Worm (Caenorhabditis elegans) whole organism, young adult: ENCODE measurements around the gene epg-3.

Source experiments
- B0261.1 ChIP-seq: sonication (generic microtip); optimal IDR thresholded peaks from 2 replicates; lab custom pipeline; 2016; ENCODE audit warnings: mild to moderate bottlenecking, missing genetic modification characterization, moderate library complexity, missing compliant biosample characterization
- B0336.3 ChIP-seq: fragments of 200-800 bp; sonication (Bioruptor generic); IDR thresholded peaks from 2 replicates; pipeline ENCODE4 v1.3.6; 2022; ENCODE audit warnings: missing genetic modification characterization, missing compliant biosample characterization
- C06A6.2 ChIP-seq: fragments of 200-800 bp; sonication (Bioruptor generic); conservative IDR thresholded peaks from 2 replicates; pipeline ENCODE4 v1.3.6; 2022; ENCODE audit warnings: missing genetic modification characterization, missing compliant biosample characterization
- C17E4.6 ChIP-seq: fragments of 200-800 bp; sonication (Bioruptor generic); IDR thresholded peaks from 2 replicates; pipeline ENCODE4 v1.3.6; 2022; ENCODE audit warnings: missing genetic modification reagents, missing genetic modification characterization, missing compliant biosample characterization
- D2030.7 ChIP-seq: fragments of 200-800 bp; sonication (Bioruptor generic); IDR thresholded peaks from 2 replicates; pipeline ENCODE4 v1.3.6; 2022; ENCODE audit warnings: missing genetic modification reagents, missing genetic modification characterization, missing compliant biosample characterization
- F37B4.10 ChIP-seq: fragments of 200-800 bp; sonication (Bioruptor generic); IDR thresholded peaks from 2 replicates; pipeline ENCODE4 v1.3.6; 2022; ENCODE audit warnings: missing genetic modification characterization, missing compliant biosample characterization
- F52B5.7 ChIP-seq: sonication (generic microtip); optimal IDR thresholded peaks from 2 replicates; lab custom pipeline; 2016; ENCODE audit warnings: mild to moderate bottlenecking, missing genetic modification characterization, missing compliant biosample characterization
- F57C9.4 ChIP-seq: sonication (generic microtip); optimal IDR thresholded peaks from 2 replicates; lab custom pipeline; 2017; ENCODE audit warnings: mild to moderate bottlenecking, missing genetic modification characterization, missing compliant biosample characterization
- K12H6.12 ChIP-seq: fragments of 200-800 bp; sonication (Bioruptor generic); optimal IDR thresholded peaks from 2 replicates; lab custom pipeline; 2018; ENCODE audit warnings: mild to moderate bottlenecking, missing genetic modification characterization, missing compliant biosample characterization
- akir-1 ChIP-seq: fragments of 200-800 bp; sonication (Bioruptor generic); optimal IDR thresholded peaks from 2 replicates; lab custom pipeline; 2018; ENCODE audit warnings: mild to moderate bottlenecking, missing genetic modification characterization, moderate library complexity, missing compliant biosample characterization
- aptf-2 ChIP-seq: fragments of 200-800 bp; sonication (Bioruptor generic); conservative IDR thresholded peaks from 2 replicates; pipeline ENCODE4 v1.3.6; 2022; ENCODE audit warnings: missing genetic modification reagents, missing genetic modification characterization, missing compliant biosample characterization
- aptf-3 ChIP-seq: fragments of 200-800 bp; sonication (Bioruptor generic); IDR thresholded peaks from 2 replicates; pipeline ENCODE4 v1.3.6; 2022; ENCODE audit warnings: missing genetic modification characterization, missing compliant biosample characterization
- atf-7 ChIP-seq: sonication (generic microtip); optimal IDR thresholded peaks from 2 replicates; lab custom pipeline; 2017; ENCODE audit warnings: mild to moderate bottlenecking, missing genetic modification characterization, missing compliant biosample characterization
- athp-1 ChIP-seq: sonication (generic microtip); optimal IDR thresholded peaks from 2 replicates; lab custom pipeline; 2017; ENCODE audit warnings: mild to moderate bottlenecking, missing genetic modification characterization, missing compliant biosample characterization
- bed-2 ChIP-seq: fragments of 200-800 bp; sonication (Bioruptor generic); IDR thresholded peaks from 2 replicates; pipeline ENCODE4 v1.3.6; 2022; ENCODE audit warnings: missing genetic modification reagents, missing genetic modification characterization, missing compliant biosample characterization
- cebp-1 ChIP-seq, 2 experiments: fragments of 200-800 bp in 1 of 2; sonication (Bioruptor generic) in 1 of 2; sonication (generic microtip) in 1 of 2; IDR thresholded peaks in 1 of 2; optimal IDR thresholded peaks in 1 of 2; 2 replicates each; pipeline versions ENCODE4 v1.3.6 to Lab custom; 2017 to 2022; ENCODE audit warnings: missing compliant biosample characterization in 2 of 2, missing genetic modification characterization in 2 of 2, mild to moderate bottlenecking in 1 of 2, missing genetic modification reagents in 1 of 2, moderate library complexity in 1 of 2
- ceh-79 ChIP-seq: sonication (generic microtip); optimal IDR thresholded peaks from 2 replicates; lab custom pipeline; 2017; ENCODE audit warnings: mild to moderate bottlenecking, missing genetic modification characterization, missing compliant biosample characterization
- dox-1 ChIP-seq: fragments of 200-800 bp; sonication (Bioruptor generic); IDR thresholded peaks from 2 replicates; pipeline ENCODE4 v1.3.6; 2022; ENCODE audit warnings: missing genetic modification reagents, missing genetic modification characterization, missing compliant biosample characterization
- dpff-1 ChIP-seq: sonication (generic microtip); optimal IDR thresholded peaks from 2 replicates; lab custom pipeline; 2017; ENCODE audit warnings: mild to moderate bottlenecking, missing genetic modification characterization, missing compliant biosample characterization
- efl-1 ChIP-seq: fragments of 150-350 bp; optimal IDR thresholded peaks from 2 replicates; lab custom pipeline; 2014; ENCODE audit warnings: missing biosample characterization, missing genetic modification reagents, missing genetic modification characterization
- egl-44 ChIP-seq: fragments of 200-800 bp; sonication (Bioruptor generic); IDR thresholded peaks from 2 replicates; pipeline ENCODE4 v1.3.6; 2022; ENCODE audit warnings: missing genetic modification reagents, missing genetic modification characterization, missing compliant biosample characterization
- ekl-4 ChIP-seq: fragments of 200-800 bp; sonication (Bioruptor generic); IDR thresholded peaks from 2 replicates; pipeline ENCODE4 v1.3.6; 2022; ENCODE audit warnings: missing genetic modification reagents, missing genetic modification characterization, missing compliant biosample characterization
- ets-4 ChIP-seq: fragments of 200-800 bp; sonication (Bioruptor generic); optimal IDR thresholded peaks from 2 replicates; lab custom pipeline; 2018; ENCODE audit warnings: mild to moderate bottlenecking, missing genetic modification characterization, missing compliant biosample characterization
- him-1 ChIP-seq: sonication (generic microtip); optimal IDR thresholded peaks from 2 replicates; lab custom pipeline; 2016; ENCODE audit warnings: missing genotype, missing genetic modification reagents, missing genetic modification characterization, missing compliant biosample characterization
- hmg-1.2 ChIP-seq: fragments of 200-800 bp; sonication (Bioruptor generic); IDR thresholded peaks from 2 replicates; pipeline ENCODE4 v1.3.6; 2022; ENCODE audit warnings: missing genetic modification reagents, missing genetic modification characterization, missing compliant biosample characterization
- hmg-20 ChIP-seq: fragments of 200-800 bp; sonication (Bioruptor generic); IDR thresholded peaks from 2 replicates; pipeline ENCODE4 v1.3.6; 2022; ENCODE audit warnings: missing genetic modification reagents, missing genetic modification characterization, missing compliant biosample characterization
- hsf-1 ChIP-seq: fragments of 200-800 bp; sonication (Bioruptor generic); IDR thresholded peaks from 2 replicates; pipeline ENCODE4 v1.3.6; 2022; ENCODE audit warnings: missing genetic modification reagents, missing genetic modification characterization, missing compliant biosample characterization
- let-607 ChIP-seq, 2 experiments: fragments of 200-800 bp in 1 of 2; sonication (Bioruptor generic) in 1 of 2; sonication (generic microtip) in 1 of 2; optimal IDR thresholded peaks; 2 replicates each; lab custom pipeline; 2016 to 2018; ENCODE audit warnings: mild to moderate bottlenecking in 2 of 2, missing compliant biosample characterization in 2 of 2, missing genetic modification characterization in 2 of 2, moderate library complexity in 2 of 2, missing genotype in 1 of 2
- lin-40 ChIP-seq: sonication (generic microtip); optimal IDR thresholded peaks from 2 replicates; lab custom pipeline; 2016; ENCODE audit warnings: missing genetic modification characterization, mild to moderate bottlenecking, missing compliant biosample characterization, missing genotype, missing genetic modification reagents
- lsl-1 ChIP-seq: fragments of 200-800 bp; sonication (Bioruptor generic); optimal IDR thresholded peaks from 2 replicates; lab custom pipeline; 2018; ENCODE audit warnings: mild to moderate bottlenecking, missing genetic modification characterization, moderate library complexity, missing compliant biosample characterization
- madf-10 ChIP-seq: sonication (generic microtip); optimal IDR thresholded peaks from 2 replicates; lab custom pipeline; 2016; ENCODE audit warnings: mild to moderate bottlenecking, missing genetic modification characterization, missing compliant biosample characterization
- madf-6 ChIP-seq: fragments of 200-800 bp; sonication (Bioruptor generic); IDR thresholded peaks from 2 replicates; pipeline ENCODE4 v1.3.6; 2022; ENCODE audit warnings: missing genetic modification reagents, missing genetic modification characterization, missing compliant biosample characterization
- mcd-1 ChIP-seq: fragments of 200-800 bp; sonication (Bioruptor generic); IDR thresholded peaks from 2 replicates; pipeline ENCODE4 v1.3.6; 2022; ENCODE audit warnings: missing genetic modification reagents, missing genetic modification characterization, missing compliant biosample characterization
- mes-4 ChIP-seq: sonication (generic microtip); optimal IDR thresholded peaks from 2 replicates; lab custom pipeline; 2016; ENCODE audit warnings: missing genotype, missing genetic modification characterization, missing compliant biosample characterization
- nhr-90 ChIP-seq: sonication (generic microtip); optimal IDR thresholded peaks from 2 replicates; lab custom pipeline; 2016; ENCODE audit warnings: missing genotype, mild to moderate bottlenecking, missing genetic modification characterization, missing compliant biosample characterization
- rec-8 ChIP-seq, 2 experiments: sonication (generic microtip); optimal IDR thresholded peaks; 2 replicates each; lab custom pipeline; 2016; ENCODE audit warnings: mild to moderate bottlenecking in 2 of 2, missing genetic modification characterization in 2 of 2, missing genetic modification reagents in 2 of 2, missing genotype in 2 of 2, missing biosample characterization in 1 of 2, missing compliant biosample characterization in 1 of 2, moderate library complexity in 1 of 2
- sdz-38 ChIP-seq: sonication (generic microtip); optimal IDR thresholded peaks from 2 replicates; lab custom pipeline; 2016; ENCODE audit warnings: missing genotype, missing genetic modification characterization, missing compliant biosample characterization
- snpc-1.3 ChIP-seq: sonication (generic microtip); optimal IDR thresholded peaks from 2 replicates; lab custom pipeline; 2017; ENCODE audit warnings: missing genetic modification characterization, mild to moderate bottlenecking, missing compliant biosample characterization, antibody characterized with exemption, moderate library complexity, missing genotype, missing genetic modification reagents; ENCODE audit not compliant: insufficient read depth
- snpc-3.4 ChIP-seq: sonication (generic microtip); optimal IDR thresholded peaks from 2 replicates; lab custom pipeline; 2017; ENCODE audit warnings: missing genetic modification characterization, mild to moderate bottlenecking, missing compliant biosample characterization, antibody characterized with exemption, moderate library complexity, missing genotype, missing genetic modification reagents
- somi-1 ChIP-seq: fragments of 200-800 bp; sonication (Bioruptor generic); optimal IDR thresholded peaks from 2 replicates; lab custom pipeline; 2018; ENCODE audit warnings: mild to moderate bottlenecking, missing genetic modification characterization, missing compliant biosample characterization
- sptf-2 ChIP-seq: fragments of 200-800 bp; sonication (Bioruptor generic); optimal IDR thresholded peaks from 2 replicates; lab custom pipeline; 2018; ENCODE audit warnings: mild to moderate bottlenecking, missing genetic modification characterization, missing compliant biosample characterization
- unc-130 ChIP-seq: sonication (generic microtip); optimal IDR thresholded peaks from 2 replicates; lab custom pipeline; 2016; ENCODE audit warnings: missing genetic modification reagents, missing genetic modification characterization, missing compliant biosample characterization
- xnd-1 ChIP-seq: sonication (generic microtip); optimal IDR thresholded peaks from 2 replicates; lab custom pipeline; 2016; ENCODE audit warnings: missing genotype, missing genetic modification reagents, missing genetic modification characterization, missing compliant biosample characterization
- ztf-18 ChIP-seq: sonication (generic microtip); optimal IDR thresholded peaks from 2 replicates; lab custom pipeline; 2016; ENCODE audit warnings: missing genotype, mild to moderate bottlenecking, missing genetic modification characterization, missing compliant biosample characterization
- ztf-3 ChIP-seq: fragments of 200-800 bp; sonication (Bioruptor generic); optimal IDR thresholded peaks from 2 replicates; lab custom pipeline; 2018; ENCODE audit warnings: mild to moderate bottlenecking, missing genetic modification characterization, missing compliant biosample characterization

Gene epg-3

DNA sequence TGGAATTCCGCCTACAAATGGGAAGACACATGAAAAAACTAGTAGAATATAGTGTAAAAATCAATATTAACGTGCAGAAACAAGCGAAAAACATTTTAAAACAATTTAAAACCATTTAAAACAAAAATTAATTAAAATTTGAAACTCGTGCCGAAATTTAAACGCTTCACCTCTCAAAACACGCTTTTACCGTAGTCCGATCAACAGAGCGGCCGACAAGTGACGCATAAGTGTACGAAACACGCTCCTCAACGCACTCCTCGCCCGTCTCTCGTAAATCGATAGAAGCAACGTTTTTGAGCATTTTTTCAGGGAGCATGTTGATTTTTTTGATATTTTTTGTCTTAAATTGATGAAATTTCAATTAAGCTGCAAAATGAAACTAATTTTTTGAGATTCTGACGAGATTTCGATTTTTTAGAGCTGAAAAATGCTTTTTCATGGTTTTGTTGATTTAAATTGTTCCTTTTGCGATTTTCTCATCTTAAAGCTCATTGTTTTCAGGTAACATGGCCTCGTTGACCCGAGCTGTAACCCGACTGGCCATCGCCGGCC, 29.5 kb upstream of the epg-3 start, which contains the start of gene cox-5A (continued):
- TF ChIP-seq efl-1 (GFP tag; lab: Kevin White, UChicago) = peak; percentile 94
- TF ChIP-seq sptf-2 (GFP tag; lab: Kevin White, UChicago) = peak; percentile 47
- peak; percentile 97 for TF ChIP-seq mcd-1
- peak; percentile 87 for TF ChIP-seq ceh-79 (tag; lab: Kevin White, UChicago)
- TF ChIP-seq madf-6 (GFP tag; lab: Robert Waterston, UW) = peak; percentile 97
- peak; percentile 86 for TF ChIP-seq ztf-18 (tag; lab: Kevin White, UChicago)
- peak; percentile 95 for TF ChIP-seq madf-10 (tag; lab: Kevin White, UChicago)
- peak in 1 of 2 experiments; percentile 35 for TF ChIP-seq rec-8 (tag; optimal IDR thresholded peaks at IDR 0.05; lab: Kevin White, UChicago)
- TF ChIP-seq xnd-1 (tag; lab: Kevin White, UChicago) = peak; percentile 75
- TF ChIP-seq dox-1 (GFP tag; lab: Robert Waterston, UW) = peak; percentile 99
- TF ChIP-seq F57C9.4 (tag; lab: Kevin White, UChicago) = peak; percentile 93
- peak; percentile 90 to 95 for TF ChIP-seq let-607 (tag; optimal IDR thresholded peaks at IDR 0.05; lab: Kevin White, UChicago)
- peak; percentile 98 for TF ChIP-seq somi-1 (GFP tag; lab: Kevin White, UChicago)
- peak; percentile 95 for TF ChIP-seq ztf-3 (GFP tag; lab: Kevin White, UChicago)
- TF ChIP-seq lin-40 (tag; lab: Kevin White, UChicago) = peak; percentile 99
- TF ChIP-seq atf-7 (tag; lab: Kevin White, UChicago) = peak; percentile 97
- peak; percentile 92 for TF ChIP-seq hmg-1.2
- TF ChIP-seq, all 124 proteins: peak for 109

DNA sequence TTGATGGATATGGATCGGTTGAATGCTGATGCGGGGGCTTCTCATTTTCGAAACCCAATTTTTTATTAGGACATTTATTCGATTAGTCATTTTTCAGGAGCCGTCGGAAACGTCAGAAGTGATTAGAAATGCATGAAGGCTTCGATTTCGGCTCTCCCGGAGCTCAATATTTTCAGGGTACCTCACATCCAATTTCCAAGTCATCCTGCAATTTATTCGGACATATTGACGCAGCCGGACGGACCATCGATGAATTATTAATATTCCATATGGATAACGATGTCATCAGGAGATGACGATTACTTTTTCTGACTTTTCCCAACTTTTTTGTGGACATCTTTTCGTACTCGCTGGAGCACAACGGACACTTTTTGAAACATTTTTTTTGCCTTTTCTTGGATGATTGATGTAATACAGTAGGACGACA, 27.9 kb upstream of the epg-3 start:
- TF ChIP-seq nhr-90 (tag; lab: Kevin White, UChicago) = peak; percentile 55
- no peak for TF ChIP-seq mes-4 (tag; lab: Kevin White, UChicago)
- TF ChIP-seq bed-2 = no peak
- TF ChIP-seq akir-1 (GFP tag; lab: Kevin White, UChicago) = no peak
- TF ChIP-seq sdz-38 (tag; lab: Kevin White, UChicago) = peak; percentile 39
- no peak for TF ChIP-seq snpc-3.4
- TF ChIP-seq D2030.7 (GFP tag; lab: Robert Waterston, UW) = no peak
- TF ChIP-seq aptf-3 (GFP tag; lab: Robert Waterston, UW) = no peak
- TF ChIP-seq snpc-1.3 (tag; lab: Kevin White, UChicago) = no peak
- TF ChIP-seq egl-44 = no peak
- TF ChIP-seq unc-130 (GFP tag; lab: Kevin White, UChicago) = no peak
- TF ChIP-seq sptf-2 (GFP tag; lab: Kevin White, UChicago) = no peak
- no peak for TF ChIP-seq C06A6.2 (GFP tag; lab: Robert Waterston, UW)
- peak; percentile 69 for TF ChIP-seq athp-1 (tag; lab: Kevin White, UChicago)
- TF ChIP-seq madf-6 (GFP tag; lab: Robert Waterston, UW) = peak; percentile 66
- TF ChIP-seq F52B5.7 (tag; lab: Kevin White, UChicago) = peak; percentile 68
- TF ChIP-seq hmg-20 (GFP tag; lab: Robert Waterston, UW) = no peak
- TF ChIP-seq madf-10 (tag; lab: Kevin White, UChicago) = peak; percentile 19
- TF ChIP-seq lsl-1 (GFP tag; lab: Kevin White, UChicago) = no peak
- TF ChIP-seq hsf-1 = peak; percentile 47; the same call in 1 of the 2 replicates
- peak; percentile 83 for TF ChIP-seq B0336.3 (GFP tag; lab: Robert Waterston, UW)
- TF ChIP-seq F37B4.10 (GFP tag; lab: Robert Waterston, UW) = no peak
- no peak for TF ChIP-seq ets-4 (GFP tag; lab: Kevin White, UChicago)
- TF ChIP-seq ekl-4 (GFP tag; lab: Robert Waterston, UW) = peak; percentile 63
- no peak for TF ChIP-seq aptf-2 (GFP tag; lab: Robert Waterston, UW)
- TF ChIP-seq him-1 (tag; lab: Kevin White, UChicago) = no peak
- no peak for TF ChIP-seq K12H6.12 (tag; lab: Kevin White, UChicago)
- TF ChIP-seq cebp-1 (GFP tag; IDR thresholded peaks at IDR 0.05; lab: Robert Waterston, UW) = no peak
- TF ChIP-seq cebp-1 (tag; optimal IDR thresholded peaks at IDR 0.05; lab: Kevin White, UChicago) = peak; percentile 51
- no peak for TF ChIP-seq B0261.1 (tag; lab: Kevin White, UChicago)
- no peak for TF ChIP-seq C17E4.6 (GFP tag; lab: Robert Waterston, UW)
- no peak for TF ChIP-seq rec-8 (tag; optimal IDR thresholded peaks at IDR 0.05; lab: Kevin White, UChicago)
- TF ChIP-seq xnd-1 (tag; lab: Kevin White, UChicago) = peak; percentile 12
- TF ChIP-seq hmg-1.2 = peak; percentile 25
- TF ChIP-seq dpff-1 = peak; percentile 46
